Fruit fly (Drosophila melanogaster) whole organism, embryonic: ENCODE measurements around the gene CG3434.

Experiments used
- BEAF-32 ChIP-seq: fragments of 200-800 bp; sonication (Bioruptor generic); optimal IDR thresholded peaks from 3 replicates; lab custom pipeline; 2017; ENCODE audit warnings: missing biosample characterization, missing genetic modification characterization, mild to moderate bottlenecking, moderate library complexity, missing genetic modification reagents
- Bgb ChIP-seq: fragments of 200-800 bp; sonication (Bioruptor generic); IDR thresholded peaks from 2 replicates; pipeline ENCODE4 v1.3.6; 2022; ENCODE audit warnings: missing biosample characterization, missing genetic modification characterization; ENCODE audit not compliant: partially characterized antibody
- Blimp-1 ChIP-seq: fragments of 200-800 bp; sonication (Bioruptor generic); optimal IDR thresholded peaks from 3 replicates; lab custom pipeline; 2018; ENCODE audit warnings: missing biosample characterization, missing genetic modification characterization, mild to moderate bottlenecking, moderate library complexity, missing genetic modification reagents
- CG10147 ChIP-seq: fragments of 200-800 bp; sonication (Bioruptor generic); optimal IDR thresholded peaks from 2 replicates; lab custom pipeline; 2019; ENCODE audit warnings: missing biosample characterization, mild to moderate bottlenecking, missing genetic modification characterization, moderate library complexity
- CG10321 ChIP-seq: fragments of 200-800 bp; sonication (Bioruptor generic); IDR thresholded peaks from 2 replicates; pipeline ENCODE4 v1.3.6; 2022; ENCODE audit warnings: missing biosample characterization, missing genetic modification characterization
- CG10366 ChIP-seq: fragments of 200-800 bp; sonication (Bioruptor generic); IDR thresholded peaks from 2 replicates; pipeline ENCODE4 v1.3.6; 2022; ENCODE audit warnings: missing biosample characterization, missing genetic modification characterization
- CG10431 ChIP-seq: fragments of 200-800 bp; sonication (Bioruptor generic); optimal IDR thresholded peaks from 3 replicates; lab custom pipeline; 2018; ENCODE audit warnings: missing biosample characterization, mild to moderate bottlenecking, missing genetic modification characterization
- CG10979 ChIP-seq: fragments of 200-800 bp; sonication (Bioruptor generic); optimal IDR thresholded peaks from 2 replicates; lab custom pipeline; 2018; ENCODE audit warnings: missing biosample characterization, mild to moderate bottlenecking, missing genetic modification characterization, moderate library complexity
- CG12104 ChIP-seq: fragments of 200-800 bp; sonication (Bioruptor generic); optimal IDR thresholded peaks from 3 replicates; lab custom pipeline; 2016; ENCODE audit warnings: missing biosample characterization, missing genetic modification characterization
- CG12391 ChIP-seq: fragments of 200-800 bp; sonication (Bioruptor generic); optimal IDR thresholded peaks from 3 replicates; lab custom pipeline; 2018; ENCODE audit warnings: missing biosample characterization, mild to moderate bottlenecking, missing genetic modification characterization, moderate library complexity
- CG12659 ChIP-seq: fragments of 200-800 bp; sonication (Bioruptor generic); optimal IDR thresholded peaks from 3 replicates; lab custom pipeline; 2017; ENCODE audit warnings: mild to moderate bottlenecking, missing biosample characterization, missing genetic modification reagents, missing genetic modification characterization
- CG12769 ChIP-seq: fragments of 200-800 bp; sonication (Bioruptor generic); optimal IDR thresholded peaks from 2 replicates; lab custom pipeline; 2019; ENCODE audit warnings: missing biosample characterization, mild to moderate bottlenecking, missing genetic modification characterization, moderate library complexity
- CG13775 ChIP-seq: fragments of 200-800 bp; sonication (Bioruptor generic); optimal IDR thresholded peaks from 3 replicates; lab custom pipeline; 2017; ENCODE audit warnings: missing biosample characterization, mild to moderate bottlenecking, missing genetic modification characterization
- CG16813 ChIP-seq: fragments of 200-800 bp; sonication (Bioruptor generic); IDR thresholded peaks from 3 replicates; pipeline ENCODE4 v1.3.6; 2022; ENCODE audit warnings: missing biosample characterization, missing genetic modification characterization; ENCODE audit not compliant: partially characterized antibody
- CG17912 ChIP-seq: fragments of 200-800 bp; sonication (Bioruptor generic); optimal IDR thresholded peaks from 2 replicates; lab custom pipeline; 2018; ENCODE audit warnings: missing biosample characterization, mild to moderate bottlenecking, missing genetic modification characterization
- CG2678 ChIP-seq: fragments of 200-800 bp; sonication (Bioruptor generic); optimal IDR thresholded peaks from 3 replicates; lab custom pipeline; 2019; ENCODE audit warnings: missing biosample characterization, mild to moderate bottlenecking, missing genetic modification characterization, moderate library complexity
- CG30403 ChIP-seq: fragments of 200-800 bp; sonication (Bioruptor generic); optimal IDR thresholded peaks from 3 replicates; lab custom pipeline; 2016; ENCODE audit warnings: missing biosample characterization, missing genetic modification characterization
- CG42726 ChIP-seq: fragments of 200-800 bp; sonication (Bioruptor generic); IDR thresholded peaks from 2 replicates; pipeline ENCODE4 v1.3.6; 2022; ENCODE audit warnings: missing biosample characterization, missing genetic modification characterization; ENCODE audit not compliant: partially characterized antibody
- CG5180 ChIP-seq: fragments of 200-800 bp; sonication (Bioruptor generic); optimal IDR thresholded peaks from 3 replicates; lab custom pipeline; 2017; ENCODE audit warnings: missing biosample characterization, missing genetic modification characterization, mild to moderate bottlenecking, moderate library complexity, missing genetic modification reagents
- CG6683 ChIP-seq: fragments of 200-800 bp; sonication (Bioruptor generic); optimal IDR thresholded peaks from 2 replicates; lab custom pipeline; 2017; ENCODE audit warnings: missing biosample characterization, mild to moderate bottlenecking, missing genetic modification characterization, missing genetic modification reagents
- CG8944 ChIP-seq: fragments of 200-800 bp; sonication (Bioruptor generic); optimal IDR thresholded peaks from 3 replicates; lab custom pipeline; 2016; ENCODE audit warnings: missing biosample characterization, missing genetic modification characterization
- CoRest ChIP-seq: fragments of 200-800 bp; sonication (Bioruptor generic); optimal IDR thresholded peaks from 3 replicates; lab custom pipeline; 2018; ENCODE audit warnings: missing biosample characterization, mild to moderate bottlenecking, missing genetic modification characterization, moderate library complexity
- D19A ChIP-seq: fragments of 200-800 bp; optimal IDR thresholded peaks from 3 replicates; lab custom pipeline; 2019; ENCODE audit warnings: missing biosample characterization, mild to moderate bottlenecking, missing genetic modification characterization, moderate library complexity
- Kr ChIP-seq: fragments of 200-800 bp; sonication (Bioruptor generic); optimal IDR thresholded peaks from 2 replicates; lab custom pipeline; 2017; ENCODE audit warnings: missing biosample characterization, mild to moderate bottlenecking, missing genetic modification characterization
- Lpt ChIP-seq: fragments of >200 bp; optimal IDR thresholded peaks from 2 replicates; lab custom pipeline; 2018; ENCODE audit warnings: missing biosample characterization, missing genetic modification characterization
- Meics ChIP-seq: fragments of 200-800 bp; sonication (Bioruptor generic); optimal IDR thresholded peaks from 2 replicates; lab custom pipeline; 2017; ENCODE audit warnings: missing biosample characterization, mild to moderate bottlenecking, missing genetic modification characterization
- NC2α ChIP-seq: fragments of 200-800 bp; sonication (Bioruptor generic); optimal IDR thresholded peaks from 2 replicates; lab custom pipeline; 2016; ENCODE audit warnings: missing biosample characterization, missing genetic modification characterization
- PHDP ChIP-seq: fragments of 200-800 bp; sonication (Bioruptor generic); optimal IDR thresholded peaks from 3 replicates; lab custom pipeline; 2018; ENCODE audit warnings: missing biosample characterization, mild to moderate bottlenecking, missing genetic modification characterization, moderate library complexity
- Pdp1 ChIP-seq, 2 experiments: fragments of 200-800 bp; sonication (Bioruptor generic); optimal IDR thresholded peaks; 3 replicates each; lab custom pipeline; 2016; ENCODE audit warnings: missing biosample characterization in 2 of 2, missing genetic modification characterization in 2 of 2, mild to moderate bottlenecking in 1 of 2, moderate library complexity in 1 of 2
- Vsx1 ChIP-seq: fragments of 200-800 bp; sonication (Bioruptor generic); optimal IDR thresholded peaks from 2 replicates; lab custom pipeline; 2017; ENCODE audit warnings: missing biosample characterization, mild to moderate bottlenecking, missing genetic modification characterization, missing genetic modification reagents
- Xrp1 ChIP-seq: fragments of 200-800 bp; sonication (Bioruptor generic); IDR thresholded peaks from 2 replicates; pipeline ENCODE4 v1.3.6; 2022; ENCODE audit warnings: missing biosample characterization, missing genetic modification characterization
- ara ChIP-seq: fragments of 200-800 bp; sonication (Bioruptor generic); IDR thresholded peaks from 2 replicates; pipeline ENCODE4 v1.3.6; 2022; ENCODE audit warnings: missing biosample characterization, missing genetic modification characterization
- bsh ChIP-seq, 2 experiments: fragments of 200-800 bp; sonication (Bioruptor generic); optimal IDR thresholded peaks; 2 replicates each; lab custom pipeline; 2017 to 2018; ENCODE audit warnings: mild to moderate bottlenecking in 2 of 2, missing biosample characterization in 2 of 2, missing genetic modification characterization in 2 of 2, moderate library complexity in 1 of 2
- da ChIP-seq: fragments of 200-800 bp; sonication (Bioruptor generic); optimal IDR thresholded peaks from 2 replicates; lab custom pipeline; 2016; ENCODE audit warnings: missing biosample characterization, missing genetic modification characterization
- danr ChIP-seq: fragments of 200-800 bp; sonication (Bioruptor generic); IDR thresholded peaks from 2 replicates; pipeline ENCODE4 v1.3.6; 2022; ENCODE audit warnings: missing biosample characterization, missing genetic modification characterization
- dmrt11E ChIP-seq: fragments of 200-800 bp; sonication (Bioruptor generic); optimal IDR thresholded peaks from 3 replicates; lab custom pipeline; 2018; ENCODE audit warnings: missing biosample characterization, mild to moderate bottlenecking, missing genetic modification characterization, moderate library complexity
- ftz-f1 ChIP-seq: fragments of 200-800 bp; sonication (Bioruptor generic); optimal IDR thresholded peaks from 2 replicates; lab custom pipeline; 2016; ENCODE audit warnings: missing biosample characterization, missing genetic modification characterization
- gem ChIP-seq: fragments of 200-800 bp; sonication (Bioruptor generic); optimal IDR thresholded peaks from 2 replicates; lab custom pipeline; 2019; ENCODE audit warnings: missing biosample characterization, mild to moderate bottlenecking, missing genetic modification characterization, moderate library complexity
- jigr1 ChIP-seq: fragments of 200-800 bp; sonication (Bioruptor generic); IDR thresholded peaks from 3 replicates; pipeline ENCODE4 v1.3.6; 2022; ENCODE audit warnings: missing biosample characterization, missing genetic modification characterization
- jing ChIP-seq: fragments of 200-800 bp; sonication (Bioruptor generic); optimal IDR thresholded peaks from 2 replicates; lab custom pipeline; 2018; ENCODE audit warnings: missing biosample characterization, mild to moderate bottlenecking, missing genetic modification characterization
- pan ChIP-seq, 4 experiments: fragments of >200 bp in 3 of 4; fragments of 200-800 bp in 1 of 4; sonication (Bioruptor generic) in 1 of 4; optimal IDR thresholded peaks in 3 of 4; IDR thresholded peaks in 1 of 4; 2 replicates each; pipeline versions ENCODE4 v1.3.6 to Lab custom; 2017 to 2022; ENCODE audit warnings: missing biosample characterization in 2 of 4, missing genetic modification characterization in 2 of 4, mixed read lengths in 1 of 4
- pzg ChIP-seq: fragments of 200-800 bp; sonication (Bioruptor generic); optimal IDR thresholded peaks from 3 replicates; lab custom pipeline; 2018; ENCODE audit warnings: missing biosample characterization, mild to moderate bottlenecking, missing genetic modification characterization, moderate library complexity
- row ChIP-seq: fragments of 200-800 bp; sonication (Bioruptor generic); IDR thresholded peaks from 3 replicates; pipeline ENCODE4 v1.3.6; 2022; ENCODE audit warnings: missing biosample characterization, missing genetic modification characterization
- sens ChIP-seq: fragments of 200-800 bp; sonication (Bioruptor generic); peaks from one replicate; lab custom pipeline; 2016; ENCODE audit warnings: missing biosample characterization, missing genetic modification characterization
- tgo ChIP-seq: fragments of 200-800 bp; sonication (Bioruptor generic); IDR thresholded peaks from 3 replicates; pipeline ENCODE4 v1.3.6; 2022; ENCODE audit warnings: missing biosample characterization, missing genetic modification characterization
- tna ChIP-seq: fragments of 200-800 bp; sonication (Bioruptor generic); IDR thresholded peaks from 2 replicates; pipeline ENCODE4 v1.3.6; 2022; ENCODE audit warnings: missing biosample characterization, missing genetic modification characterization; ENCODE audit not compliant: partially characterized antibody
- wdn ChIP-seq: fragments of 200-800 bp; sonication (Bioruptor generic); IDR thresholded peaks from 2 replicates; pipeline ENCODE4 v1.3.6; 2022; ENCODE audit warnings: missing biosample characterization, missing genetic modification characterization

Gene CG3434

DNA sequence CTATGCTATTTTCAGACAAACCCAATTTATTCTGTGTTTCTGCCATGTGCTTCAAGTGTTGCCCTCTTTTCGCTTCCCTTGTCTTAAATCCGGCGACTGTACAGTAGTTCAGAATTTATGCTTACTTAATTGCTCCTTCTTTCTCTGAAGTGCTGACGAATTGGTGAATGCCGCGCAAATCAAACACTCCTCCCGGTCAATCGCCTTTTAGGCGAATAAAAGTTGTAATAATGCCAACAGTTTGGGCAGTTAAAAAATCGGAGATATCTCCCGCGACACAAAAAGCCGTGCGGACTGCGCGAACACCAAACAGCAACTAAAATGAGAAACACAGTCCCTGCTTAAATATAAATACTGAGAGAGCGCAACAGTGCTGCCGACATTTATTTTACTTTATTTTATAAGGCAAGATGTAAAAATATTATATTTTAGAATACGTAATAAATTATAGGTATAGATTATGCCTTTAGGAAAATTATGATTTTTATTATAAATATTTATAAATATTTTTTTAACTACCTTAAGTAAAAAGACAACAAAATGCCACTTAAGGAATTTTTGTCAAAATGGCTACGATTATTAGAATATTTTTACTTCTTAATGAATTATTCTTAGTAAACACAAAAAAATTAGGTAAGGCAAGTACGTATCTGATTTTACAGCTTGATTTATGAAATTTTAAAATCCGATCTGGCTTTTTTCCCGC is 44.6 kb upstream of the CG3434 start, which contains the start of gene path (continued):
- TF ChIP-seq ara (GFP tag; lab: Robert Waterston, UW) (0 out of 2 replicates have a peak, but pooled peaks have one; percentile 20), Vsx1 (GFP tag; lab: Kevin White, UChicago) (no peak), Bgb (GFP tag; lab: Robert Waterston, UW) (peak; percentile 51; the same call in 1 of the 2 replicates), Pdp1 (GFP tag; optimal IDR thresholded peaks at IDR 0.05; lab: Kevin White, UChicago) (peak in 1 of 2 experiments; percentile 34), tgo (GFP tag; lab: Robert Waterston, UW) (peak; percentile 42), Lpt (no peak), CG5180 (peak; percentile 19), sens (GFP tag; lab: Kevin White, UChicago) (peak; percentile 54), CG8944 (no peak), CG12659 (GFP tag; lab: Kevin White, UChicago) (peak; percentile 32), CG10979 (tag; lab: Kevin White, UChicago) (peak; percentile 66), bsh (GFP tag; optimal IDR thresholded peaks at IDR 0.05; lab: Kevin White, UChicago) (peak in 1 of 2 experiments; percentile 25), dmrt11E (tag; lab: Kevin White, UChicago) (peak; percentile 50), danr (GFP tag; lab: Robert Waterston, UW) (no peak), pan (optimal IDR thresholded peaks at IDR 0.05; lab: Kevin White, UChicago) (no peak), pan (GFP tag; optimal IDR thresholded peaks at IDR 0.05 in 1 of 2, IDR thresholded peaks at IDR 0.05 in 1 of 2) (peak in 1 of 2 experiments; percentile 10), CG30403 (peak; percentile 35), Blimp-1 (peak; percentile 66), wdn (GFP tag; lab: Robert Waterston, UW) (no peak), PHDP (tag; lab: Kevin White, UChicago) (peak; percentile 26), CG10147 (GFP tag; lab: Kevin White, UChicago) (peak; percentile 22), CoRest (tag; lab: Kevin White, UChicago) (peak; percentile 19), CG6683 (GFP tag; lab: Kevin White, UChicago) (peak; percentile 38), CG10366 (peak; percentile 16; the same call in 1 of the 2 replicates), CG10321 (0 out of 2 replicates have a peak, but pooled peaks have one; percentile 6), jing (GFP tag; lab: Kevin White, UChicago) (no peak), D19A (tag; lab: Kevin White, UChicago) (peak; percentile 58), CG12769 (tag; lab: Kevin White, UChicago) (peak; percentile 53), row (GFP tag; lab: Robert Waterston, UW) (peak; percentile 60), CG13775 (peak; percentile 3), CG42726 (peak; percentile 58; the same call in 1 of the 2 replicates), tna (GFP tag; lab: Robert Waterston, UW) (peak; percentile 8; the same call in 1 of the 2 replicates), da (GFP tag; lab: Kevin White, UChicago) (no peak), CG12391 (tag; lab: Kevin White, UChicago) (peak; percentile 55), Meics (GFP tag; lab: Kevin White, UChicago) (peak; percentile 66), NC2α (GFP tag; lab: Kevin White, UChicago) (peak; percentile 20), CG10431 (GFP tag; lab: Kevin White, UChicago) (peak; percentile 2), Kr (GFP tag; lab: Kevin White, UChicago) (no peak), pzg (GFP tag; lab: Kevin White, UChicago) (no peak), jigr1 (GFP tag; lab: Robert Waterston, UW) (no peak), ftz-f1 (GFP tag; lab: Kevin White, UChicago) (no peak), CG2678 (peak; percentile 76), Xrp1 (peak; percentile 48; the same call in 1 of the 2 replicates), CG12104 (peak; percentile 66), CG17912 (peak; percentile 49), gem (tag; lab: Kevin White, UChicago) (peak; percentile 67), BEAF-32 (GFP tag; lab: Kevin White, UChicago) (no peak), CG16813 (GFP tag; lab: Robert Waterston, UW) (no peak)
